Fruit fly (Drosophila melanogaster) whole organism, embryonic: ENCODE measurements around the gene Pka-C1.

Experiments used
- Antp ChIP-seq: fragments of 200-800 bp; sonication (Bioruptor generic); optimal IDR thresholded peaks from 3 replicates; lab custom pipeline; 2016; ENCODE audit warnings: missing biosample characterization, missing genetic modification characterization
- B-H1 ChIP-seq: fragments of 200-800 bp; sonication (Bioruptor generic); IDR thresholded peaks from 3 replicates; pipeline ENCODE4 v1.3.6; 2022; ENCODE audit warnings: missing biosample characterization, missing genetic modification characterization
- Blimp-1 ChIP-seq: fragments of 200-800 bp; sonication (Bioruptor generic); optimal IDR thresholded peaks from 3 replicates; lab custom pipeline; 2018; ENCODE audit warnings: missing biosample characterization, missing genetic modification characterization, mild to moderate bottlenecking, moderate library complexity, missing genetic modification reagents
- CG10267 ChIP-seq: fragments of 200-800 bp; sonication (Bioruptor generic); optimal IDR thresholded peaks from 2 replicates; lab custom pipeline; 2018; ENCODE audit warnings: missing biosample characterization, mild to moderate bottlenecking, missing genetic modification characterization, moderate library complexity
- CG11560 ChIP-seq: fragments of 200-800 bp; sonication (Bioruptor generic); IDR thresholded peaks from 3 replicates; pipeline ENCODE4 v1.3.6; 2022; ENCODE audit warnings: missing biosample characterization, missing genetic modification characterization
- CG11695 ChIP-seq: fragments of 200-800 bp; sonication (Bioruptor generic); IDR thresholded peaks from 3 replicates; pipeline ENCODE4 v1.3.6; 2022; ENCODE audit warnings: missing biosample characterization, missing genetic modification characterization
- CG11696 ChIP-seq: fragments of 200-800 bp; sonication (Bioruptor generic); IDR thresholded peaks from 2 replicates; pipeline ENCODE4 v1.3.6; 2022; ENCODE audit warnings: missing biosample characterization, missing genetic modification characterization
- CG13775 ChIP-seq: fragments of 200-800 bp; sonication (Bioruptor generic); optimal IDR thresholded peaks from 3 replicates; lab custom pipeline; 2017; ENCODE audit warnings: missing biosample characterization, mild to moderate bottlenecking, missing genetic modification characterization
- CG14050 ChIP-seq: fragments of 200-800 bp; sonication (Bioruptor generic); IDR thresholded peaks from 3 replicates; pipeline ENCODE4 v1.3.6; 2022; ENCODE audit warnings: missing biosample characterization, missing genetic modification characterization
- CG15601 ChIP-seq: fragments of 200-800 bp; sonication (Bioruptor generic); optimal IDR thresholded peaks from 3 replicates; lab custom pipeline; 2019; ENCODE audit warnings: missing biosample characterization, mild to moderate bottlenecking, missing genetic modification characterization, moderate library complexity
- CG16779 ChIP-seq: fragments of 200-800 bp; sonication (Bioruptor generic); IDR thresholded peaks from 2 replicates; pipeline ENCODE4 v1.3.6; 2022; ENCODE audit warnings: missing biosample characterization, missing genetic modification characterization
- CG1832 ChIP-seq: fragments of 200-800 bp; sonication (Bioruptor generic); optimal IDR thresholded peaks from 2 replicates; lab custom pipeline; 2017; ENCODE audit warnings: missing biosample characterization, mild to moderate bottlenecking, missing genetic modification characterization, inconsistent platforms
- CG18599 ChIP-seq: fragments of 200-800 bp; sonication (Bioruptor generic); optimal IDR thresholded peaks from 3 replicates; lab custom pipeline; 2017; ENCODE audit warnings: missing biosample characterization, missing genetic modification characterization, mild to moderate bottlenecking, moderate library complexity, missing genetic modification reagents
- CG3847 ChIP-seq: fragments of 200-800 bp; sonication (Bioruptor generic); IDR thresholded peaks from 2 replicates; pipeline ENCODE4 v1.3.6; 2022; ENCODE audit warnings: missing biosample characterization, missing genetic modification characterization
- CG43689 ChIP-seq: fragments of 200-800 bp; sonication (Bioruptor generic); IDR thresholded peaks from 2 replicates; pipeline ENCODE4 v1.3.6; 2022; ENCODE audit warnings: missing biosample characterization, missing genetic modification characterization
- CG6683 ChIP-seq: fragments of 200-800 bp; sonication (Bioruptor generic); optimal IDR thresholded peaks from 2 replicates; lab custom pipeline; 2017; ENCODE audit warnings: missing biosample characterization, mild to moderate bottlenecking, missing genetic modification characterization, missing genetic modification reagents
- CG7786 ChIP-seq: fragments of 200-800 bp; sonication (Bioruptor generic); optimal IDR thresholded peaks from 2 replicates; lab custom pipeline; 2016; ENCODE audit warnings: missing biosample characterization, missing genetic modification characterization
- CG9609 ChIP-seq: fragments of 200-800 bp; sonication (Bioruptor generic); optimal IDR thresholded peaks from 3 replicates; lab custom pipeline; 2016; ENCODE audit warnings: missing biosample characterization, missing genetic modification characterization
- CkIIα-i1 ChIP-seq: fragments of 200-800 bp; sonication (Bioruptor generic); IDR thresholded peaks from 2 replicates; pipeline ENCODE4 v1.3.6; 2022; ENCODE audit warnings: missing biosample characterization, missing genetic modification characterization
- CrebB ChIP-seq: fragments of 200-800 bp; sonication (Bioruptor generic); optimal IDR thresholded peaks from 3 replicates; lab custom pipeline; 2018; ENCODE audit warnings: missing biosample characterization, mild to moderate bottlenecking, missing genetic modification characterization
- Dip3 ChIP-seq: fragments of 200-800 bp; sonication (Bioruptor generic); optimal IDR thresholded peaks from 3 replicates; lab custom pipeline; 2016; ENCODE audit warnings: missing biosample characterization, missing genetic modification characterization
- Doc3 ChIP-seq: fragments of 200-800 bp; sonication (Bioruptor generic); IDR thresholded peaks from 3 replicates; pipeline ENCODE4 v1.3.6; 2022; ENCODE audit warnings: missing biosample characterization, missing genetic modification characterization; ENCODE audit not compliant: partially characterized antibody
- E2f2 ChIP-seq: fragments of 200-800 bp; sonication (Bioruptor generic); IDR thresholded peaks from 2 replicates; pipeline ENCODE4 v1.3.6; 2022; ENCODE audit warnings: missing biosample characterization, missing genetic modification characterization
- HLH54F ChIP-seq: fragments of 200-800 bp; sonication (Bioruptor generic); optimal IDR thresholded peaks from 3 replicates; lab custom pipeline; 2016; ENCODE audit warnings: missing biosample characterization, missing genetic modification characterization
- Hmr ChIP-seq: fragments of 200-800 bp; sonication (Bioruptor generic); optimal IDR thresholded peaks from 3 replicates; lab custom pipeline; 2017; ENCODE audit warnings: mild to moderate bottlenecking, missing biosample characterization, missing genetic modification reagents, missing genetic modification characterization
- Hmx ChIP-seq: fragments of 200-800 bp; sonication (Bioruptor generic); optimal IDR thresholded peaks from 2 replicates; lab custom pipeline; 2016; ENCODE audit warnings: missing biosample characterization, missing genetic modification characterization
- Kr ChIP-seq: fragments of 200-800 bp; sonication (Bioruptor generic); optimal IDR thresholded peaks from 2 replicates; lab custom pipeline; 2017; ENCODE audit warnings: missing biosample characterization, mild to moderate bottlenecking, missing genetic modification characterization
- Lim3 ChIP-seq: fragments of 200-800 bp; sonication (Bioruptor generic); IDR thresholded peaks from 2 replicates; pipeline ENCODE4 v1.3.6; 2022; ENCODE audit warnings: missing biosample characterization, missing genetic modification characterization
- MTF-1 ChIP-seq: fragments of 200-800 bp; sonication (Bioruptor generic); optimal IDR thresholded peaks from 2 replicates; lab custom pipeline; 2018; ENCODE audit warnings: missing biosample characterization, mild to moderate bottlenecking, missing genetic modification characterization, borderline replicate concordance
- Nf-YC ChIP-seq: fragments of 200-800 bp; optimal IDR thresholded peaks from 3 replicates; lab custom pipeline; 2019; ENCODE audit warnings: missing biosample characterization, mild to moderate bottlenecking, missing genetic modification characterization, moderate library complexity
- Opbp ChIP-seq: fragments of 200-800 bp; sonication (Bioruptor generic); IDR thresholded peaks from 3 replicates; pipeline ENCODE4 v1.3.6; 2022; ENCODE audit warnings: missing biosample characterization, missing genetic modification characterization; ENCODE audit not compliant: partially characterized antibody
- Rx ChIP-seq: fragments of 200-800 bp; sonication (Bioruptor generic); IDR thresholded peaks from 2 replicates; pipeline ENCODE4 v1.3.6; 2022; ENCODE audit warnings: missing biosample characterization, missing genetic modification characterization
- Scr ChIP-seq: fragments of 200-800 bp; sonication (Bioruptor generic); IDR thresholded peaks from 2 replicates; pipeline ENCODE4 v1.3.6; 2022; ENCODE audit warnings: missing biosample characterization, missing genetic modification characterization; ENCODE audit not compliant: partially characterized antibody
- al ChIP-seq: fragments of 200-800 bp; sonication (Bioruptor generic); IDR thresholded peaks from 2 replicates; pipeline ENCODE4 v1.3.6; 2022; ENCODE audit warnings: missing biosample characterization, missing genetic modification characterization
- btn ChIP-seq: fragments of 200-800 bp; sonication (Bioruptor generic); optimal IDR thresholded peaks from 2 replicates; lab custom pipeline; 2016; ENCODE audit warnings: missing biosample characterization, missing genetic modification characterization
- chn ChIP-seq: fragments of 200-800 bp; sonication (Bioruptor generic); optimal IDR thresholded peaks from 2 replicates; lab custom pipeline; 2016; ENCODE audit warnings: missing biosample characterization, missing genetic modification characterization
- disco-r ChIP-seq: fragments of 200-800 bp; sonication (Bioruptor generic); optimal IDR thresholded peaks from 2 replicates; lab custom pipeline; 2016; ENCODE audit warnings: missing biosample characterization, missing genetic modification characterization
- ems ChIP-seq: fragments of 200-800 bp; sonication (Bioruptor generic); optimal IDR thresholded peaks from 3 replicates; lab custom pipeline; 2016; ENCODE audit warnings: missing biosample characterization, missing genetic modification characterization
- grau ChIP-seq: fragments of 200-800 bp; optimal IDR thresholded peaks from 3 replicates; lab custom pipeline; 2019; ENCODE audit warnings: missing biosample characterization, mild to moderate bottlenecking, missing genetic modification characterization, moderate library complexity
- kah ChIP-seq: fragments of 200-800 bp; sonication (Bioruptor generic); optimal IDR thresholded peaks from 2 replicates; lab custom pipeline; 2018; ENCODE audit warnings: missing biosample characterization, mild to moderate bottlenecking, missing genetic modification characterization
- nau ChIP-seq: fragments of 200-800 bp; sonication (Bioruptor generic); optimal IDR thresholded peaks from 3 replicates; lab custom pipeline; 2017; ENCODE audit warnings: missing biosample characterization, mild to moderate bottlenecking, missing genetic modification characterization, missing genetic modification reagents
- nerfin-2 ChIP-seq: fragments of 200-800 bp; sonication (Bioruptor generic); IDR thresholded peaks from 2 replicates; pipeline ENCODE4 v1.3.6; 2022; ENCODE audit warnings: missing biosample characterization, missing genetic modification characterization; ENCODE audit not compliant: partially characterized antibody
- psq ChIP-seq: fragments of 200-800 bp; sonication (Bioruptor generic); optimal IDR thresholded peaks from 2 replicates; lab custom pipeline; 2017; ENCODE audit warnings: missing biosample characterization, missing genetic modification characterization
- pzg ChIP-seq: fragments of 200-800 bp; sonication (Bioruptor generic); optimal IDR thresholded peaks from 3 replicates; lab custom pipeline; 2018; ENCODE audit warnings: missing biosample characterization, mild to moderate bottlenecking, missing genetic modification characterization, moderate library complexity
- ro ChIP-seq: fragments of 200-800 bp; sonication (Bioruptor generic); IDR thresholded peaks from 2 replicates; pipeline ENCODE4 v1.3.6; 2022; ENCODE audit warnings: missing biosample characterization, missing genetic modification characterization
- run ChIP-seq: fragments of 200-800 bp; sonication (Bioruptor generic); optimal IDR thresholded peaks from 3 replicates; lab custom pipeline; 2018; ENCODE audit warnings: missing biosample characterization, mild to moderate bottlenecking, missing genetic modification characterization
- vvl ChIP-seq: fragments of 200-800 bp; sonication (Bioruptor generic); IDR thresholded peaks from 2 replicates; pipeline ENCODE4 v1.3.6; 2022; ENCODE audit warnings: missing biosample characterization, missing genetic modification characterization
- yki ChIP-seq: fragments of >200 bp; optimal IDR thresholded peaks from 3 replicates; lab custom pipeline; 2018
- zf30C ChIP-seq: fragments of 200-800 bp; sonication (Bioruptor generic); optimal IDR thresholded peaks from 3 replicates; lab custom pipeline; 2018; ENCODE audit warnings: missing biosample characterization, mild to moderate bottlenecking, missing genetic modification characterization
- zfh1 ChIP-seq: fragments of 200-800 bp; sonication (Bioruptor generic); IDR thresholded peaks from 3 replicates; pipeline ENCODE4 v1.3.6; 2022; ENCODE audit warnings: missing biosample characterization, missing genetic modification characterization

Pka-C1 gene

dm6 chr2L:9633811-9634436 lies 65.2 kb downstream of the Pka-C1 start, which contains the start of gene Apoltp (continued):
- TF ChIP-seq disco-r (no peak), CG15601 (tag; lab: Kevin White, UChicago) (peak; percentile 46), Rx (GFP tag; lab: Robert Waterston, UW) (no peak), vvl (GFP tag; lab: Robert Waterston, UW) (peak; percentile 85), CG11695 (GFP tag; lab: Robert Waterston, UW) (peak; percentile 77), E2f2 (GFP tag; lab: Robert Waterston, UW) (peak; percentile 29; the same call in 1 of the 2 replicates), zfh1 (peak; percentile 69; the same call in 2 of the 3 replicates), chn (no peak), psq (GFP tag; lab: Kevin White, UChicago) (no peak), Blimp-1 (GFP tag; lab: Kevin White, UChicago) (peak; percentile 67), zf30C (peak; percentile 39), Hmr (GFP tag; lab: Kevin White, UChicago) (peak; percentile 86), al (peak; percentile 43; the same call in 1 of the 2 replicates), nerfin-2 (no peak), CG9609 (GFP tag; lab: Kevin White, UChicago) (no peak), Kr (no peak), Scr (GFP tag; lab: Robert Waterston, UW) (no peak), CG13775 (GFP tag; lab: Kevin White, UChicago) (peak; percentile 45), Hmx (GFP tag; lab: Kevin White, UChicago) (no peak), CG3847 (GFP tag; lab: Robert Waterston, UW) (peak; percentile 77), HLH54F (no peak), CG14050 (GFP tag; lab: Robert Waterston, UW) (peak; percentile 39; the same call in 2 of the 3 replicates), CG7786 (GFP tag; lab: Kevin White, UChicago) (no peak), ro (GFP tag; lab: Robert Waterston, UW) (no peak), btn (GFP tag; lab: Kevin White, UChicago) (no peak), CkIIα-i1 (GFP tag; lab: Robert Waterston, UW) (no peak), B-H1 (GFP tag; lab: Robert Waterston, UW) (peak; percentile 55; the same call in 2 of the 3 replicates), CG16779 (GFP tag; lab: Robert Waterston, UW) (peak; percentile 52; the same call in 1 of the 2 replicates), CG1832 (GFP tag; lab: Kevin White, UChicago) (no peak), CG11560 (tag; lab: Robert Waterston, UW) (peak; percentile 62; the same call in 2 of the 3 replicates), CG11696 (0 out of 2 replicates have a peak, but pooled peaks have one; percentile 33), CG6683 (GFP tag; lab: Kevin White, UChicago) (no peak), MTF-1 (GFP tag; lab: Kevin White, UChicago) (no peak), kah (no peak), CG43689 (GFP tag; lab: Robert Waterston, UW) (no peak), grau (peak; percentile 72), CG10267 (tag; lab: Kevin White, UChicago) (peak; percentile 63), Doc3 (GFP tag; lab: Robert Waterston, UW) (no peak), CrebB (tag; lab: Kevin White, UChicago) (no peak), Opbp (GFP tag; lab: Robert Waterston, UW) (no peak), pzg (no peak), Antp (no peak), run (peak; percentile 39), Dip3 (no peak), CG18599 (peak; percentile 96), yki (no peak), nau (GFP tag; lab: Kevin White, UChicago) (peak; percentile 51), ems (GFP tag; lab: Kevin White, UChicago) (peak; percentile 46), Nf-YC (tag; lab: Kevin White, UChicago) (no peak), Lim3 (0 out of 2 replicates have a peak, but pooled peaks have one; percentile 6)
